Worm (Caenorhabditis elegans) whole organism, L3 larva: Measurements from ENCODE around the gene nspb-2.

ENCODE experiments used
- ZK546.5 ChIP-seq: sonication (generic microtip); optimal IDR thresholded peaks from 2 replicates; lab custom pipeline; 2017; ENCODE audit warnings: missing biosample characterization, missing genetic modification characterization
- aly-2 ChIP-seq: fragments of 150-350 bp; optimal IDR thresholded peaks from 2 replicates; lab custom pipeline; 2014; ENCODE audit warnings: missing biosample characterization, missing genetic modification characterization
- ama-1 ChIP-seq: fragments of 150-350 bp; optimal IDR thresholded peaks from 2 replicates; lab custom pipeline; 2018
- ceh-82 ChIP-seq: fragments of 150-350 bp; optimal IDR thresholded peaks from 2 replicates; lab custom pipeline; 2014; ENCODE audit warnings: missing biosample characterization, missing genetic modification characterization
- ceh-9 ChIP-seq: sonication (generic microtip); optimal IDR thresholded peaks from 2 replicates; lab custom pipeline; 2018; ENCODE audit warnings: missing biosample characterization, missing genetic modification characterization
- egl-5 ChIP-seq: fragments of 150-350 bp; optimal IDR thresholded peaks from 2 replicates; lab custom pipeline; 2017; ENCODE audit warnings: missing biosample characterization, missing genetic modification reagents, missing genetic modification characterization, inconsistent platforms
- elt-1 ChIP-seq: fragments of 150-350 bp; optimal IDR thresholded peaks from 2 replicates; lab custom pipeline; 2014; ENCODE audit warnings: missing biosample characterization, missing genetic modification characterization
- elt-2 ChIP-seq: sonication (generic microtip); optimal IDR thresholded peaks from 2 replicates; lab custom pipeline; 2016; ENCODE audit warnings: missing genetic modification reagents, mild to moderate bottlenecking, missing genetic modification characterization, missing compliant biosample characterization
- elt-3 ChIP-seq, 3 experiments: fragments of 150-350 bp in 1 of 3; sonication (generic microtip) in 2 of 3; optimal IDR thresholded peaks; 2 replicates in 2 of 3; 4 replicates in 1 of 3; lab custom pipeline; 2014 to 2017; ENCODE audit warnings: missing biosample characterization in 3 of 3, missing genetic modification characterization in 3 of 3
- eor-1 ChIP-seq, 2 experiments: fragments of 150-350 bp; optimal IDR thresholded peaks; 2 replicates each; lab custom pipeline; 2014 to 2018; ENCODE audit warnings: missing biosample characterization in 2 of 2, missing genetic modification characterization in 2 of 2
- fkh-10 ChIP-seq: sonication (generic microtip); optimal IDR thresholded peaks from 2 replicates; lab custom pipeline; 2017; ENCODE audit warnings: missing biosample characterization, missing genetic modification reagents, missing genetic modification characterization
- fkh-2 ChIP-seq: fragments of 150-350 bp; optimal IDR thresholded peaks from 2 replicates; lab custom pipeline; 2014; ENCODE audit warnings: missing biosample characterization, missing genetic modification reagents, missing genetic modification characterization
- fos-1 ChIP-seq: fragments of 150-350 bp; optimal IDR thresholded peaks from 2 replicates; lab custom pipeline; 2014; ENCODE audit warnings: missing biosample characterization, missing genetic modification characterization
- hmg-11 ChIP-seq: sonication (generic microtip); optimal IDR thresholded peaks from 2 replicates; lab custom pipeline; 2016; ENCODE audit warnings: missing genetic modification characterization, missing compliant biosample characterization
- jun-1 ChIP-seq: fragments of 150-350 bp; optimal IDR thresholded peaks from 2 replicates; lab custom pipeline; 2014; ENCODE audit warnings: missing biosample characterization, missing genetic modification reagents, missing genetic modification characterization
- lin-15B ChIP-seq: fragments of 150-350 bp; optimal IDR thresholded peaks from 2 replicates; lab custom pipeline; 2014; ENCODE audit warnings: missing biosample characterization, missing genetic modification characterization
- lin-39 ChIP-seq: fragments of 150-350 bp; optimal IDR thresholded peaks from 2 replicates; lab custom pipeline; 2018; ENCODE audit warnings: missing biosample characterization, missing genetic modification reagents, missing genetic modification characterization
- lsy-12 ChIP-seq: sonication (generic microtip); optimal IDR thresholded peaks from 2 replicates; lab custom pipeline; 2016; ENCODE audit warnings: mild to moderate bottlenecking, missing genetic modification characterization, missing compliant biosample characterization
- mml-1 ChIP-seq: fragments of 150-350 bp; sonication (generic microtip); optimal IDR thresholded peaks from 3 replicates; lab custom pipeline; 2014; ENCODE audit warnings: missing biosample characterization, missing genetic modification characterization
- nfya-1 ChIP-seq: sonication (generic microtip); optimal IDR thresholded peaks from 2 replicates; lab custom pipeline; 2017; ENCODE audit warnings: missing genetic modification characterization, mild to moderate bottlenecking, missing compliant biosample characterization, antibody characterized with exemption, moderate library complexity; ENCODE audit not compliant: insufficient read depth
- nhr-11 ChIP-seq: fragments of 150-350 bp; optimal IDR thresholded peaks from 2 replicates; lab custom pipeline; 2014; ENCODE audit warnings: missing biosample characterization, missing genetic modification characterization
- nhr-12 ChIP-seq: fragments of 150-350 bp; optimal IDR thresholded peaks from 2 replicates; lab custom pipeline; 2014; ENCODE audit warnings: missing biosample characterization, missing genetic modification characterization
- nhr-23 ChIP-seq: fragments of 150-350 bp; optimal IDR thresholded peaks from 2 replicates; lab custom pipeline; 2014; ENCODE audit warnings: missing biosample characterization, missing genetic modification reagents, missing genetic modification characterization
- nhr-237 ChIP-seq: fragments of 150-350 bp; optimal IDR thresholded peaks from 2 replicates; lab custom pipeline; 2014; ENCODE audit warnings: missing biosample characterization, missing genetic modification characterization
- nhr-25 ChIP-seq: sonication (generic microtip); optimal IDR thresholded peaks from 2 replicates; lab custom pipeline; 2017; ENCODE audit warnings: missing biosample characterization, missing genetic modification characterization
- nhr-43 ChIP-seq: sonication (generic microtip); optimal IDR thresholded peaks from 2 replicates; lab custom pipeline; 2016; ENCODE audit warnings: mild to moderate bottlenecking, missing genetic modification characterization, missing compliant biosample characterization; ENCODE audit not compliant: poor library complexity, severe bottlenecking
- nhr-76 ChIP-seq: fragments of 150-350 bp; sonication (generic microtip); optimal IDR thresholded peaks from 5 replicates; lab custom pipeline; 2014; ENCODE audit warnings: missing biosample characterization, missing genetic modification characterization
- nhr-77 ChIP-seq: fragments of 150-350 bp; optimal IDR thresholded peaks from 2 replicates; lab custom pipeline; 2014; ENCODE audit warnings: missing biosample characterization, missing genetic modification characterization
- pha-4 ChIP-seq: fragments of 150-350 bp; optimal IDR thresholded peaks from 2 replicates; lab custom pipeline; 2014; ENCODE audit warnings: missing biosample characterization, missing genetic modification reagents, missing genetic modification characterization
- pqm-1 ChIP-seq: fragments of 150-350 bp; optimal IDR thresholded peaks from 2 replicates; lab custom pipeline; 2017; ENCODE audit warnings: missing biosample characterization, missing genetic modification characterization, inconsistent platforms
- skn-1 ChIP-seq: fragments of 150-350 bp; optimal IDR thresholded peaks from 2 replicates; lab custom pipeline; 2014; ENCODE audit warnings: missing biosample characterization, missing genetic modification characterization
- snpc-4 ChIP-seq: fragments of 150-350 bp; optimal IDR thresholded peaks from 2 replicates; lab custom pipeline; 2014; ENCODE audit warnings: missing biosample characterization, missing genetic modification characterization
- unc-39 ChIP-seq: sonication (generic microtip); optimal IDR thresholded peaks from 4 replicates; lab custom pipeline; 2017; ENCODE audit warnings: missing biosample characterization, missing genetic modification characterization
- unc-62 ChIP-seq: fragments of 150-350 bp; sonication (generic microtip); optimal IDR thresholded peaks from 4 replicates; lab custom pipeline; 2014; ENCODE audit warnings: missing biosample characterization, missing genetic modification reagents, missing genetic modification characterization
- zag-1 ChIP-seq: fragments of 150-350 bp; optimal IDR thresholded peaks from 2 replicates; lab custom pipeline; 2014; ENCODE audit warnings: missing biosample characterization, missing genetic modification characterization
- ztf-11 ChIP-seq: fragments of 150-350 bp; optimal IDR thresholded peaks from 2 replicates; lab custom pipeline; 2014; ENCODE audit warnings: missing biosample characterization, missing genetic modification characterization
- ztf-4 ChIP-seq: fragments of 150-350 bp; optimal IDR thresholded peaks from 2 replicates; lab custom pipeline; 2014; ENCODE audit warnings: missing biosample characterization, missing genetic modification characterization

The nspb-2 gene

DNA sequence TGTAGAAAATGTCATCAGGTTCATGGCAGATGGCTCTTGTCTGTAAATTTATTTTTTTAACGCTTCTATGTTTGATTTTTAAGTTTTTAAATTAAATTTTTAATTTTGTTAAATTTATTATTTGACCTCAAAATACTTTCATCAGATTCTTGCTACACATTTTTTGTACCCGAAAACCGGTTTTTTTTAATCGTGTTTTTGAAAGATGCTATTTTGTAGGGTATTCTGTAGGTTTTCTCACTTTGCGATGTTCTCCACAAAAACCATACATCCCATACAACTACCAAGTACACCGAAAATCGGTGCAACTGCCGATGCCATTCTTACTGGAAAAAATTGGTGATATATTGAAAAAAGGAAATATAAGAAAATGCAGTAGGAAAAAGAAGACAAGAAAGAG lies 14.4 kb downstream of the nspb-2 start, which contains the start of gene nstp-2:
nstp-2 (minus strand) TSS at position 326 of the 400 bp plus-strand sequence.
- TF ChIP-seq ceh-82 (tag; lab: Kevin White, UChicago) (no peak), mml-1 (no peak), elt-2 (no peak), nhr-11 (tag; lab: Kevin White, UChicago) (no peak), unc-39 (tag; lab: Kevin White, UChicago) (no peak), skn-1 (no peak), nhr-76 (tag; lab: Kevin White, UChicago) (no peak), ceh-9 (no peak), nhr-77 (no peak), fos-1 (no peak), snpc-4 (no peak), nfya-1 (tag; lab: Kevin White, UChicago) (no peak), nhr-237 (tag; lab: Kevin White, UChicago) (no peak), ama-1 (lab: Kevin White, UChicago) (no peak), zag-1 (tag; lab: Kevin White, UChicago) (no peak), ZK546.5 (tag; lab: Kevin White, UChicago) (no peak)

DNA sequence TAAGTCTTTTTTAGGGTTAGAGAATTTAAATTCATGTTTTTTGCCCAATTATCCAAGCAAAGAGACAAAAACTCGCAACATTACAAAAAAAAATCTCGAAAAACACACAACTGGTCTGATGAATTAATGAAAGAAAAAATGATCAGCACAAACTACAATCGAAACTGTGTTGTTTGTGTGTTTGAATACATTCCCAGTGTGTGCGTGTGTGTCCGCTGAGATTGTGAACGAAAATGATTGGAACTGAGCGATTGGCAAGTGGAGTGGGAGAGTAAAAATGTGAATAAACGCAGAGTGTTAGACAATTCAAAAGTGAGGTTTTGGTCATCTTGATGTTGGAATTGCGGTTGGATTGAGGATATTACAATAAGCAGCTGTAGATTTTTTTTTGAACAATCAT lies 15.1 kb downstream of the nspb-2 start:
- TF ChIP-seq unc-62 (GFP tag; lab: Kevin White, UChicago), result no peak
- no peak for TF ChIP-seq lin-15B (tag; lab: Kevin White, UChicago)
- TF ChIP-seq ama-1 (lab: Kevin White, UChicago), result peak; percentile 14
- TF ChIP-seq nhr-25, result peak; percentile 3
- TF ChIP-seq unc-39 (tag; lab: Kevin White, UChicago), result no peak
- no peak for TF ChIP-seq aly-2 (tag; lab: Kevin White, UChicago)
- peak; percentile 38 for TF ChIP-seq pha-4 (tag; lab: Kevin White, UChicago)

DNA sequence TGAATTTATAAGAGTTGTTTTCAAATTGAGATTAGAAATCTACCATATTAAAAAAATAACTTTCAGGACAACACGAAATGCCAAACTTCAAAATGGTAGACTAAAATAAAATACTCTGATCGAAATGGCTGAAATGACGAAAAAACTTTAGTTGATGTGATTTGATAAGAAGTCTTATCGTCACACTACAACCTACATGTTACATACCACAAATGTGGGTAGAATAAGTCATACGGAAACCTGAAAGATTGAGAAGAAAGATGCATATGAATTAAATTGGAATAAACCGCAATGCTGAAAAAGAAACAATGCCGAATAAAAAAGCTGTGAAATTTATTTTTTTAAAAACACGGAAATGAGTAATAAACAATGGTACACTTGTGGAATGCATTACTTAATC lies 15.6 kb downstream of the nspb-2 start:
- TF ChIP-seq elt-2 (peak; percentile 56), fos-1 (no peak)

DNA sequence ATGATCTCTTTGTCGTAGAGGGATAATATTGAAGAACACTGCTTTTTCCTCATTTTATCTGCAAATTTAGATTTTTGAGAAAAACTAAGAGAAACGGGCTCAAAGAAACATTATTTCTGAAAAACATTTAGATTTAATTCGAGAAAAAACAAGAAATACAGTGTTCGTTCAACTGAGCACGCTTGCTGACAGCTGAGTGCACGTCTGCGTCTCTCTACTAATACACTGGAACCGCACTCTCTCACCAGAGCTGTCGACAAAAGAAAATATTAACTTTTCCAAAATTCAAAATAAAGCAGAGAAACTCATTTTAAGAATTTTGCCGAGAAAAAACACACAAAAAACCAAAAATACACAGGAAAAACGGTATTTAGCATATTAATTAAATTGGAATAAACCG lies 21.8 kb downstream of the nspb-2 start, which contains the start of gene drh-1:
drh-1 (minus strand) TSS at position 58 of the 400 bp plus-strand sequence.
- TF ChIP-seq eor-1 (tag; optimal IDR thresholded peaks at IDR 0.05; lab: Kevin White, UChicago) (no peak), egl-5 (no peak), nhr-43 (tag; lab: Kevin White, UChicago) (no peak), skn-1 (no peak), nhr-11 (tag; lab: Kevin White, UChicago) (no peak), elt-1 (tag; lab: Kevin White, UChicago) (no peak), pha-4 (tag; lab: Kevin White, UChicago) (peak; percentile 63), lsy-12 (tag; lab: Kevin White, UChicago) (no peak), nhr-23 (tag; lab: Kevin White, UChicago) (no peak), ama-1 (lab: Kevin White, UChicago) (peak; percentile 12), nhr-12 (no peak), ZK546.5 (tag; lab: Kevin White, UChicago) (no peak), nhr-25 (no peak), nfya-1 (tag; lab: Kevin White, UChicago) (peak; percentile 44), elt-3 (tag; optimal IDR thresholded peaks at IDR 0.05; lab: Kevin White, UChicago) (no peak), fkh-10 (GFP tag; lab: Kevin White, UChicago) (no peak), unc-62 (GFP tag; lab: Kevin White, UChicago) (no peak), fkh-2 (no peak), nhr-77 (no peak), lin-39 (tag; lab: Kevin White, UChicago) (no peak), ztf-4 (tag; lab: Kevin White, UChicago) (no peak), jun-1 (tag; lab: Kevin White, UChicago) (no peak), hmg-11 (peak; percentile 23), pqm-1 (no peak), elt-2 (peak; percentile 22), ztf-11 (tag; lab: Kevin White, UChicago) (no peak)
